In the genomic region with DNA sequence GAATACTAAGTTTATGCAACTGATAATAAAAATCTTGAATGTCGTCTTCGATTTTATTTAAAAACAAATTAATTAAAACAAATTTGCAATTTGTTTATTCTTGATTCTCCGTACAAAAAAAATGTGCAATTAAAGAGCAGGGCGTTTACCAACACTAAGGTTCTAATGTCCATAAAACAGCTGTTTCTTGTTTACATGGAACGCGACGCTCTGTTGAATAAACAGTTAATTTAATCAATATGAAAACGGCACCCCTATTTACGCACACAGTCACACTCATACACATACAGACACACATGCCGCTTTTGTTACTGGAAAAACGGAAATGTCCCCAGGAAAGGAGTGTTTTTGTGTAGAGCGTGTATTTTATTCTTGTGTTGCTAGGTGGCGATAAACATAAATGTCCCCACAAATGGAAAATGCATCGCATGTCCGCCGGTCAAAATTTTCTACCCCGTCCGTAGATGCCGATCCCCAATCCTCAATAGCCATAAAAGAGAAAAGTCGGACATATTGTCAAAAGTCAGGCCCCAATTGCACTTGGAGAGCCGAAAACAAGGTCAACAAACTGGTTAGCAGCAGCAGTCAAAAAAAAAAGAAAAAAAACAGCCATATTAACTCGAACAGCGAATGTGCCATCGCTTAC, we compare ENCODE assay signal across 5 fruit fly cellular contexts.
TF ChIP-seq lines count a peak whose summit lies in the region.

No protein-coding gene starts in this region.

- TF ChIP-seq CTCF in whole organism, embryonic (GFP tag; optimal IDR thresholded peaks at IDR 0.05; lab: Kevin White, UChicago): peak; percentile 45

TF ChIP-seq in whole organism, adult, 20 proteins besides CTCF, POLR2A, EP300 and RAD21 (continues in another document):
- TF ChIP-seq CG7101 (tag; optimal IDR thresholded peaks at IDR 0.05; lab: Kevin White, UChicago) (peak; percentile 91), CG5204 (GFP tag; optimal IDR thresholded peaks at IDR 0.05; lab: Kevin White, UChicago) (peak; percentile 83), toe (GFP tag; optimal IDR thresholded peaks at IDR 0.05; lab: Kevin White, UChicago) (peak; percentile 93), CG12768 (GFP tag; optimal IDR thresholded peaks at IDR 0.05; lab: Kevin White, UChicago) (peak; percentile 96), Crg-1 (GFP tag; optimal IDR thresholded peaks at IDR 0.05; lab: Kevin White, UChicago) (peak; percentile 98), pad (GFP tag; optimal IDR thresholded peaks at IDR 0.05; lab: Kevin White, UChicago) (peak; percentile 96), Mnt (GFP tag; optimal IDR thresholded peaks at IDR 0.05; lab: Kevin White, UChicago) (peak; percentile 93), CG33017 (tag; optimal IDR thresholded peaks at IDR 0.05; lab: Kevin White, UChicago) (peak; percentile 81), Clk (GFP tag; optimal IDR thresholded peaks at IDR 0.05; lab: Kevin White, UChicago) (peak; percentile 85), cic (GFP tag; optimal IDR thresholded peaks at IDR 0.05; lab: Kevin White, UChicago) (peak; percentile 96), cnc (optimal IDR thresholded peaks at IDR 0.05; lab: Kevin White, UChicago) (no peak), CG11617 (GFP tag; optimal IDR thresholded peaks at IDR 0.05; lab: Kevin White, UChicago) (peak; percentile 87), tj (GFP tag; optimal IDR thresholded peaks at IDR 0.05; lab: Kevin White, UChicago) (peak; percentile 41), CG1620 (GFP tag; optimal IDR thresholded peaks at IDR 0.05; lab: Kevin White, UChicago) (peak; percentile 95), ovo (GFP tag; optimal IDR thresholded peaks at IDR 0.05; lab: Kevin White, UChicago) (peak; percentile 99), Hr96 (GFP tag; optimal IDR thresholded peaks at IDR 0.05; lab: Kevin White, UChicago) (peak; percentile 87)

TF ChIP-seq in whole organism, embryonic, 481 proteins besides CTCF, POLR2A, EP300 and RAD21 (continues in another document):
- no peak for TF ChIP-seq chinmo (GFP tag; IDR thresholded peaks at IDR 0.05; lab: Robert Waterston, UW; ENCODE audit: partially characterized antibody)
- TF ChIP-seq CG3281 (GFP tag; optimal IDR thresholded peaks at IDR 0.05; lab: Kevin White, UChicago): peak; percentile 78
- peak; percentile 50 for TF ChIP-seq crc (GFP tag; optimal IDR thresholded peaks at IDR 0.05; lab: Kevin White, UChicago)
- TF ChIP-seq corto (GFP tag; optimal IDR thresholded peaks at IDR 0.05; lab: Kevin White, UChicago): no peak
- TF ChIP-seq HHEX (GFP tag; optimal IDR thresholded peaks at IDR 0.05; lab: Kevin White, UChicago): peak; percentile 82
- TF ChIP-seq Jarid2 (GFP tag; optimal IDR thresholded peaks at IDR 0.05; lab: Kevin White, UChicago): peak; percentile 28
- no peak for TF ChIP-seq CG4730 (GFP tag; IDR thresholded peaks at IDR 0.05; lab: Robert Waterston, UW)
- TF ChIP-seq CG4820 (GFP tag; optimal IDR thresholded peaks at IDR 0.05; lab: Kevin White, UChicago): peak; percentile 37
- TF ChIP-seq Gsc (GFP tag; IDR thresholded peaks at IDR 0.05; lab: Robert Waterston, UW): no peak
- peak; percentile 42 for TF ChIP-seq CG30403 (GFP tag; optimal IDR thresholded peaks at IDR 0.05; lab: Kevin White, UChicago)
- TF ChIP-seq MESR4 (GFP tag; optimal IDR thresholded peaks at IDR 0.05; lab: Kevin White, UChicago): peak; percentile 49
- no peak for TF ChIP-seq CG10321 (GFP tag; IDR thresholded peaks at IDR 0.05; lab: Robert Waterston, UW)
- no peak for TF ChIP-seq jigr1 (GFP tag; IDR thresholded peaks at IDR 0.05; lab: Robert Waterston, UW)
- TF ChIP-seq lov (optimal IDR thresholded peaks at IDR 0.05; lab: Kevin White, UChicago): no peak
- no peak for TF ChIP-seq lov (GFP tag; IDR thresholded peaks at IDR 0.05; lab: Robert Waterston, UW)
- TF ChIP-seq CG1233 (GFP tag; optimal IDR thresholded peaks at IDR 0.05; lab: Kevin White, UChicago): peak; percentile 92
- TF ChIP-seq NFAT (GFP tag; IDR thresholded peaks at IDR 0.05; lab: Robert Waterston, UW): no peak

TF ChIP-seq in whole organism, prepupa, 60 proteins besides CTCF, POLR2A, EP300 and RAD21 (continues in another document):
- TF ChIP-seq Met (GFP tag; optimal IDR thresholded peaks at IDR 0.05; lab: Kevin White, UChicago) (peak; percentile 48), Hr39 (GFP tag; optimal IDR thresholded peaks at IDR 0.05; lab: Kevin White, UChicago) (no peak), esn (GFP tag; optimal IDR thresholded peaks at IDR 0.05; lab: Kevin White, UChicago) (peak; percentile 34), CG16779 (tag; optimal IDR thresholded peaks at IDR 0.05; lab: Kevin White, UChicago) (peak; percentile 28), cyc (GFP tag; optimal IDR thresholded peaks at IDR 0.05; lab: Kevin White, UChicago) (no peak), Gug (GFP tag; IDR thresholded peaks at IDR 0.05; lab: Robert Waterston, UW) (no peak), CG6854 (GFP tag; optimal IDR thresholded peaks at IDR 0.05; lab: Kevin White, UChicago) (no peak), Sox102F (GFP tag; optimal IDR thresholded peaks at IDR 0.05; lab: Kevin White, UChicago) (peak; percentile 35), Hr38 (GFP tag; optimal IDR thresholded peaks at IDR 0.05; lab: Kevin White, UChicago) (no peak), Eip93F (GFP tag; optimal IDR thresholded peaks at IDR 0.05; lab: Kevin White, UChicago) (no peak), CG6808 (GFP tag; optimal IDR thresholded peaks at IDR 0.05; lab: Kevin White, UChicago) (peak; percentile 21), achi (GFP tag; optimal IDR thresholded peaks at IDR 0.05; lab: Kevin White, UChicago) (peak; percentile 11), OdsH (GFP tag; optimal IDR thresholded peaks at IDR 0.05; lab: Kevin White, UChicago) (no peak), Eip75B (GFP tag; optimal IDR thresholded peaks at IDR 0.05; lab: Kevin White, UChicago) (no peak), CG9139 (GFP tag; optimal IDR thresholded peaks at IDR 0.05; lab: Kevin White, UChicago) (no peak), Eip78C (GFP tag; lab: Kevin White, UChicago) (peak; percentile 74), dac (GFP tag; optimal IDR thresholded peaks at IDR 0.05; lab: Kevin White, UChicago) (no peak), CG6792 (GFP tag; optimal IDR thresholded peaks at IDR 0.05; lab: Kevin White, UChicago) (peak; percentile 33), CG1621 (tag; optimal IDR thresholded peaks at IDR 0.05; lab: Kevin White, UChicago) (peak; percentile 31)

TF ChIP-seq in whole organism, pupa, 21 proteins besides CTCF, POLR2A, EP300 and RAD21:
- TF ChIP-seq Pif1A (GFP tag; optimal IDR thresholded peaks at IDR 0.05; lab: Kevin White, UChicago): peak; percentile 21
- peak; percentile 27 for TF ChIP-seq gl (tag; optimal IDR thresholded peaks at IDR 0.05; lab: Kevin White, UChicago)
- no peak for TF ChIP-seq CG14655 (GFP tag; optimal IDR thresholded peaks at IDR 0.05; lab: Kevin White, UChicago)
- no peak for TF ChIP-seq fd96Ca (GFP tag; IDR thresholded peaks at IDR 0.05; lab: Robert Waterston, UW)
- TF ChIP-seq CG4496 (GFP tag; IDR thresholded peaks at IDR 0.05; lab: Robert Waterston, UW): no peak
- no peak for TF ChIP-seq CG15710 (tag; optimal IDR thresholded peaks at IDR 0.05; lab: Kevin White, UChicago)
- no peak for TF ChIP-seq CG9948 (tag; optimal IDR thresholded peaks at IDR 0.05; lab: Kevin White, UChicago)
- TF ChIP-seq CG8301 (tag; optimal IDR thresholded peaks at IDR 0.05; lab: Kevin White, UChicago): no peak
- no peak for TF ChIP-seq rn (GFP tag; IDR thresholded peaks at IDR 0.05; lab: Robert Waterston, UW)
- TF ChIP-seq D1 (tag; optimal IDR thresholded peaks at IDR 0.05; lab: Kevin White, UChicago): no peak
- TF ChIP-seq CG17806 (tag; optimal IDR thresholded peaks at IDR 0.05; lab: Kevin White, UChicago): no peak
- TF ChIP-seq Snoo (tag; optimal IDR thresholded peaks at IDR 0.05; lab: Kevin White, UChicago): no peak
- TF ChIP-seq Ets98B (GFP tag; IDR thresholded peaks at IDR 0.05; lab: Robert Waterston, UW): no peak
- TF ChIP-seq CG34367 (tag; optimal IDR thresholded peaks at IDR 0.05; lab: Kevin White, UChicago): no peak
- no peak for TF ChIP-seq CG10348 (GFP tag; IDR thresholded peaks at IDR 0.05; lab: Robert Waterston, UW)
- TF ChIP-seq CG12605 (GFP tag; IDR thresholded peaks at IDR 0.05; lab: Robert Waterston, UW): no peak
- TF ChIP-seq CG8159 (tag; optimal IDR thresholded peaks at IDR 0.05; lab: Kevin White, UChicago): no peak
- no peak for TF ChIP-seq CG13204 (GFP tag; optimal IDR thresholded peaks at IDR 0.05; lab: Kevin White, UChicago)
- TF ChIP-seq EcR (GFP tag; optimal IDR thresholded peaks at IDR 0.05; lab: Kevin White, UChicago): peak; percentile 25
- TF ChIP-seq Pif1B (GFP tag; optimal IDR thresholded peaks at IDR 0.05; lab: Kevin White, UChicago): peak; percentile 38
- no peak for TF ChIP-seq CG32121 (GFP tag; IDR thresholded peaks at IDR 0.05; lab: Robert Waterston, UW)

TF ChIP-seq in whole organism, wandering third instar larva, 38 proteins besides CTCF, POLR2A, EP300 and RAD21 (continues in another document):
- TF ChIP-seq fru (GFP tag; optimal IDR thresholded peaks at IDR 0.05; lab: Kevin White, UChicago) (peak; percentile 72), dsf (GFP tag; optimal IDR thresholded peaks at IDR 0.05; lab: Kevin White, UChicago; ENCODE audit: borderline replicate concordance) (peak; percentile 41), lola (GFP tag; optimal IDR thresholded peaks at IDR 0.05; lab: Kevin White, UChicago) (no peak), dl (GFP tag; optimal IDR thresholded peaks at IDR 0.05; lab: Kevin White, UChicago; ENCODE audit: insufficient read depth in 1 of 2, partially characterized antibody in 2 of 2) (no peak), CG9705 (GFP tag; optimal IDR thresholded peaks at IDR 0.05; lab: Kevin White, UChicago) (peak; percentile 66), CrebA (GFP tag; optimal IDR thresholded peaks at IDR 0.05; lab: Kevin White, UChicago; ENCODE audit: borderline replicate concordance) (no peak), Vsx2 (GFP tag; optimal IDR thresholded peaks at IDR 0.05; lab: Kevin White, UChicago; ENCODE audit: partially characterized antibody) (no peak), Mio (GFP tag; optimal IDR thresholded peaks at IDR 0.05; lab: Kevin White, UChicago) (peak; percentile 12), h (GFP tag; optimal IDR thresholded peaks at IDR 0.05; lab: Kevin White, UChicago) (peak; percentile 80), br (GFP tag; optimal IDR thresholded peaks at IDR 0.05; lab: Kevin White, UChicago) (peak; percentile 71), Abd-B (GFP tag; optimal IDR thresholded peaks at IDR 0.05; lab: Kevin White, UChicago) (no peak), Hr78 (GFP tag; optimal IDR thresholded peaks at IDR 0.05; lab: Kevin White, UChicago) (no peak), OdsH (GFP tag; optimal IDR thresholded peaks at IDR 0.05; lab: Kevin White, UChicago) (peak; percentile 79), Dif (GFP tag; optimal IDR thresholded peaks at IDR 0.05; lab: Kevin White, UChicago; ENCODE audit: partially characterized antibody) (no peak), Hr83 (GFP tag; optimal IDR thresholded peaks at IDR 0.05; lab: Kevin White, UChicago; ENCODE audit: poor library complexity, severe bottlenecking) (peak; percentile 97), dmrt93B (GFP tag; optimal IDR thresholded peaks at IDR 0.05; lab: Kevin White, UChicago) (peak; percentile 36), Myc (optimal IDR thresholded peaks at IDR 0.05; lab: Kevin White, UChicago) (no peak), sage (GFP tag; optimal IDR thresholded peaks at IDR 0.05; lab: Kevin White, UChicago) (peak; percentile 42), brk (GFP tag; optimal IDR thresholded peaks at IDR 0.05; lab: Kevin White, UChicago) (peak; percentile 82), Hnf4 (GFP tag; optimal IDR thresholded peaks at IDR 0.05; lab: Kevin White, UChicago) (peak; percentile 89)
